Worm (Caenorhabditis elegans) whole organism, mixed stage, embryonic: ENCODE data around the gene srxa-19.

Experiments used
- blmp-1 ChIP-seq: fragments of 150-350 bp; optimal IDR thresholded peaks from 2 replicates; lab custom pipeline; 2014; ENCODE audit warnings: missing biosample characterization, missing genetic modification characterization
- ces-1 ChIP-seq: fragments of 150-350 bp; optimal IDR thresholded peaks from 2 replicates; lab custom pipeline; 2014; ENCODE audit warnings: missing biosample characterization, missing genetic modification reagents, missing genetic modification characterization
- cnd-1 ChIP-seq: fragments of 200-800 bp; sonication (Bioruptor generic); optimal IDR thresholded peaks from 2 replicates; lab custom pipeline; 2018; ENCODE audit warnings: mild to moderate bottlenecking, missing genetic modification characterization, missing compliant biosample characterization
- lin-13 ChIP-seq: fragments of 150-350 bp; optimal IDR thresholded peaks from 2 replicates; lab custom pipeline; 2014; ENCODE audit warnings: missing biosample characterization, missing genetic modification characterization
- lin-32 ChIP-seq: fragments of 200-800 bp; sonication (Bioruptor generic); optimal IDR thresholded peaks from 2 replicates; lab custom pipeline; 2018; ENCODE audit warnings: mild to moderate bottlenecking, missing genetic modification characterization, missing compliant biosample characterization
- lsy-2 ChIP-seq: fragments of 150-350 bp; optimal IDR thresholded peaks from 2 replicates; lab custom pipeline; 2014; ENCODE audit warnings: missing biosample characterization, missing genetic modification characterization
- nhr-237 ChIP-seq: fragments of 150-350 bp; optimal IDR thresholded peaks from 2 replicates; lab custom pipeline; 2014; ENCODE audit warnings: missing biosample characterization, missing genetic modification characterization
- nhr-28 ChIP-seq: fragments of 150-350 bp; optimal IDR thresholded peaks from 2 replicates; lab custom pipeline; 2014; ENCODE audit warnings: missing biosample characterization, missing genetic modification characterization
- nhr-76 ChIP-seq: sonication (generic microtip); optimal IDR thresholded peaks from 2 replicates; lab custom pipeline; 2017; ENCODE audit warnings: missing biosample characterization, missing genetic modification characterization
- pha-4 ChIP-seq: fragments of 150-350 bp; optimal IDR thresholded peaks from 2 replicates; lab custom pipeline; 2018; ENCODE audit warnings: missing biosample characterization, missing genetic modification reagents, missing genetic modification characterization
- unc-62 ChIP-seq: fragments of 150-350 bp; optimal IDR thresholded peaks from 2 replicates; lab custom pipeline; 2014; ENCODE audit warnings: missing biosample characterization, missing genetic modification reagents, missing genetic modification characterization

DNA sequence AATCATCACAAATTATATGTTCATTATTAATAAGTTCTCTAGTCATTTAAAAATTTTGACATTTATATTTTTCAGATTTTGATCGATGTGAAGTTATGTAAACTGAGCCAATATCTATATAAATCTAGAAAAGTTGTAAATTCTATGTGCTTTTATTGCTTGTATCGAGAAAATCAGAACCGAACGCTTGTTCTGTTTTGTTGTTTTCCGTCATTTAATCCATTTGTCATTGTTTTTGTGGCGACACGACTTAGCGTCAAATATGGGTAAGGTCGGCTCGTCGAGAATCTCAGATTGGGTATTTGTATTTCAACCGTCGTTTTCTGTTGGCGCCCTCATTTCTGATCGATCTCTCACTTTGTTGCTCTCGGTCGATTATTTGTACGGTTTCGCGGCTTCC lies 8.2 kb downstream of the srxa-19 start, which contains the start of gene cht-5:
- no peak for TF ChIP-seq unc-62 (GFP tag; lab: Kevin White, UChicago)
- no peak for TF ChIP-seq ces-1
- no peak for TF ChIP-seq lin-13 (tag; lab: Kevin White, UChicago)
- no peak for TF ChIP-seq pha-4 (tag; lab: Kevin White, UChicago)
- TF ChIP-seq lin-32 (GFP tag; lab: Kevin White, UChicago): no peak
- no peak for TF ChIP-seq blmp-1 (tag; lab: Kevin White, UChicago)
- no peak for TF ChIP-seq nhr-28
- no peak for TF ChIP-seq nhr-237 (tag; lab: Kevin White, UChicago)
- no peak for TF ChIP-seq nhr-76 (tag; lab: Kevin White, UChicago)
- no peak for TF ChIP-seq cnd-1 (tag; lab: Kevin White, UChicago)
- TF ChIP-seq lsy-2 (tag; lab: Kevin White, UChicago): no peak
